Fruit fly (Drosophila melanogaster) ovary, adult (tissue): ENCODE measurements around the gene CG43367.

Source experiments
- CG17801 ChIP-seq: fragments of 200-800 bp; optimal IDR thresholded peaks from 2 replicates; lab custom pipeline; 2019; ENCODE audit warnings: missing biosample characterization, mild to moderate bottlenecking, missing genetic modification characterization, moderate library complexity; ENCODE audit not compliant: partially characterized antibody

CG43367 gene

dm6 chr3L:4229365-4229967, 35.7 kb downstream of the CG43367 start:
- TF ChIP-seq CG17801 (GFP tag; lab: Kevin White, UChicago), result no peak

- peak; percentile 46 for TF ChIP-seq CG17801 (GFP tag; lab: Kevin White, UChicago)
Measured at dm6 chr3L:4230357-4230901, 36.6 kb downstream of the CG43367 start.

dm6 chr3L:4231401-4232014, 37.7 kb downstream of the CG43367 start:
- TF ChIP-seq CG17801 (GFP tag; lab: Kevin White, UChicago), result no peak

- peak; percentile 2 for TF ChIP-seq CG17801 (GFP tag; lab: Kevin White, UChicago)
Measured at dm6 chr3L:4232227-4232626, 38.4 kb downstream of the CG43367 start.

- TF ChIP-seq CG17801 (GFP tag; lab: Kevin White, UChicago), result no peak
Measured at dm6 chr3L:4232724-4233367, 39.1 kb downstream of the CG43367 start.

dm6 chr3L:4233603-4234277, 39.9 kb downstream of the CG43367 start:
- no peak for TF ChIP-seq CG17801 (GFP tag; lab: Kevin White, UChicago)

dm6 chr3L:4236097-4236572, 42.3 kb downstream of the CG43367 start, which contains the start of gene ImpL2:
Gene ImpL2 (minus strand): TSS chr3L:4236147.
- no peak for TF ChIP-seq CG17801 (GFP tag; lab: Kevin White, UChicago)

dm6 chr3L:4238195-4238594, 44.4 kb downstream of the CG43367 start:
- TF ChIP-seq CG17801 (GFP tag; lab: Kevin White, UChicago), result no peak

- TF ChIP-seq CG17801 (GFP tag; lab: Kevin White, UChicago), result peak; percentile 83
Measured at dm6 chr3L:4239442-4240322, 45.9 kb downstream of the CG43367 start, which contains the start of gene Sqor. Gene Sqor (plus strand): TSS chr3L:4240173.

dm6 chr3L:4242428-4242827, 48.6 kb downstream of the CG43367 start, which contains the start of gene pav:
Gene pav (plus strand): TSS chr3L:4242734.
- TF ChIP-seq CG17801 (GFP tag; lab: Kevin White, UChicago), result peak; percentile 6

- peak; percentile 20 for TF ChIP-seq CG17801 (GFP tag; lab: Kevin White, UChicago)
Measured at dm6 chr3L:4252121-4252861, 58.5 kb downstream of the CG43367 start.

dm6 chr3L:4252862-4253610, 59.2 kb downstream of the CG43367 start:
- no peak for TF ChIP-seq CG17801 (GFP tag; lab: Kevin White, UChicago)
